Fruit fly (Drosophila melanogaster) whole organism: ENCODE results near the gene ara.

Experiments
- CG8478 ChIP-seq: fragments of >200 bp; optimal IDR thresholded peaks from 2 replicates; lab custom pipeline; 2018; ENCODE audit warnings: inconsistent platforms
- EcR ChIP-seq, 2 experiments: fragments of >200 bp; optimal IDR thresholded peaks; 2 replicates each; lab custom pipeline; 2017; ENCODE audit warnings: missing biosample characterization in 2 of 2, missing genetic modification characterization in 2 of 2, missing genetic modification reagents in 2 of 2
- pan ChIP-seq: fragments of >200 bp; optimal IDR thresholded peaks from 2 replicates; lab custom pipeline; 2017
- psq ChIP-seq: fragments of >200 bp; optimal IDR thresholded peaks from 2 replicates; lab custom pipeline; 2017
- usp ChIP-seq: fragments of >200 bp; optimal IDR thresholded peaks from 2 replicates; lab custom pipeline; 2017; ENCODE audit warnings: missing biosample characterization, missing genetic modification characterization, mixed read lengths

dm6 chr3L:12618824-12619370 lies 38.4 kb downstream of the ara start:
- no peak for TF ChIP-seq psq (lab: Kevin White, UChicago)
- TF ChIP-seq CG8478, result no peak
- TF ChIP-seq EcR (GFP tag; optimal IDR thresholded peaks at IDR 0.05; lab: Kevin White, UChicago), result no peak
- no peak for TF ChIP-seq usp (GFP tag; lab: Kevin White, UChicago)
- TF ChIP-seq pan (lab: Kevin White, UChicago), result no peak
